Worm (Caenorhabditis elegans) whole organism, L3 larva: Measurements from ENCODE around the gene nhr-115.

Source experiments
- R02D3.7 ChIP-seq: fragments of 150-350 bp; optimal IDR thresholded peaks from 2 replicates; lab custom pipeline; 2014; ENCODE audit warnings: missing biosample characterization, missing genetic modification characterization
- aly-2 ChIP-seq: fragments of 150-350 bp; optimal IDR thresholded peaks from 2 replicates; lab custom pipeline; 2014; ENCODE audit warnings: missing biosample characterization, missing genetic modification characterization
- ceh-16 ChIP-seq: sonication (generic microtip); optimal IDR thresholded peaks from 2 replicates; lab custom pipeline; 2017; ENCODE audit warnings: missing biosample characterization, missing genetic modification characterization
- lsy-12 ChIP-seq: sonication (generic microtip); optimal IDR thresholded peaks from 2 replicates; lab custom pipeline; 2016; ENCODE audit warnings: mild to moderate bottlenecking, missing genetic modification characterization, missing compliant biosample characterization
- nhr-11 ChIP-seq: fragments of 150-350 bp; optimal IDR thresholded peaks from 2 replicates; lab custom pipeline; 2014; ENCODE audit warnings: missing biosample characterization, missing genetic modification characterization
- nhr-67 ChIP-seq: fragments of 150-350 bp; optimal IDR thresholded peaks from 2 replicates; lab custom pipeline; 2014; ENCODE audit warnings: missing biosample characterization, missing genetic modification characterization
- pha-4 ChIP-seq: fragments of 150-350 bp; optimal IDR thresholded peaks from 2 replicates; lab custom pipeline; 2014; ENCODE audit warnings: missing biosample characterization, missing genetic modification reagents, missing genetic modification characterization
- zag-1 ChIP-seq: fragments of 150-350 bp; optimal IDR thresholded peaks from 2 replicates; lab custom pipeline; 2014; ENCODE audit warnings: missing biosample characterization, missing genetic modification characterization

DNA sequence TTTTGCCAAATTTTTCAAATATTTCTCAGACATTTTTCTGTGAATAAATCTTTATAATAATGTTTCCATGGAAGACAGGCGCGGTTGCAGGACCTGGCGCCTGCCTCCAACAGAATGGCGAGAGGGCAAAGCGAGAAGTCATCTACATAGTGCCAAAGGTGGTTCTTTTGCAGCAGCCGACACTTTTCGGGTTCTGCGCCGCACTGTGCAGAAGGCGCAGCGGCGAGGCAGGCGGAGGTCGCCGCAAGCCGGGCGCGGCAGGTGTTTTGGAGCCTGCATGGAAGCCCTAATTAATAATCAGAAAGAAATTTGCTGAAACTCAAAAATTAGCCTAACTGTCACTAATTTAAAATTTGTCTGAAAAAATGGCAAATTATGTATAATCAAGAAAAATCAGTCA lies 51.2 kb downstream of the nhr-115 start:
- no peak for TF ChIP-seq zag-1
- no peak for TF ChIP-seq aly-2 (tag; lab: Kevin White, UChicago)
- TF ChIP-seq R02D3.7 (tag; lab: Kevin White, UChicago) = no peak
- no peak for TF ChIP-seq nhr-11 (tag; lab: Kevin White, UChicago)
- no peak for TF ChIP-seq pha-4 (tag; lab: Kevin White, UChicago)
- no peak for TF ChIP-seq lsy-12 (tag; lab: Kevin White, UChicago)
- TF ChIP-seq nhr-67 = no peak
- no peak for TF ChIP-seq ceh-16 (tag; lab: Kevin White, UChicago)
